Worm (Caenorhabditis elegans): ENCODE measurements around the gene ndab-2.

- no peak for TF ChIP-seq ama-1 (optimal IDR thresholded peaks at IDR 0.05)
- no peak for TF ChIP-seq nhr-6 (tag; optimal IDR thresholded peaks at IDR 0.05)
- TF ChIP-seq ces-1 (GFP tag; optimal IDR thresholded peaks at IDR 0.05) = no peak
These were observed 18.3 kb downstream of the ndab-2 start, which contains the start of gene pfd-5 for ce11 chrIII:7198838-7199237.

All from whole organism, L4 larva.